Fruit fly (Drosophila melanogaster) whole organism, embryonic: ENCODE data around the gene CG32066.

Source experiments
- B-H1 ChIP-seq: fragments of 200-800 bp; sonication (Bioruptor generic); IDR thresholded peaks from 3 replicates; pipeline ENCODE4 v1.3.6; 2022; ENCODE audit warnings: missing biosample characterization, missing genetic modification characterization
- CG10366 ChIP-seq: fragments of 200-800 bp; sonication (Bioruptor generic); IDR thresholded peaks from 2 replicates; pipeline ENCODE4 v1.3.6; 2022; ENCODE audit warnings: missing biosample characterization, missing genetic modification characterization
- CG10431 ChIP-seq: fragments of 200-800 bp; sonication (Bioruptor generic); optimal IDR thresholded peaks from 3 replicates; lab custom pipeline; 2018; ENCODE audit warnings: missing biosample characterization, mild to moderate bottlenecking, missing genetic modification characterization
- CG11247 ChIP-seq: fragments of 200-800 bp; sonication (Bioruptor generic); IDR thresholded peaks from 2 replicates; pipeline ENCODE4 v1.3.6; 2022; ENCODE audit warnings: missing biosample characterization, missing genetic modification characterization
- CG12155 ChIP-seq: fragments of 200-800 bp; sonication (Bioruptor generic); optimal IDR thresholded peaks from 3 replicates; lab custom pipeline; 2016; ENCODE audit warnings: missing biosample characterization, missing genetic modification characterization
- CG12391 ChIP-seq: fragments of 200-800 bp; sonication (Bioruptor generic); optimal IDR thresholded peaks from 3 replicates; lab custom pipeline; 2018; ENCODE audit warnings: missing biosample characterization, mild to moderate bottlenecking, missing genetic modification characterization, moderate library complexity
- CG13287 ChIP-seq: fragments of 200-800 bp; sonication (Bioruptor generic); IDR thresholded peaks from 2 replicates; pipeline ENCODE4 v1.3.6; 2022; ENCODE audit warnings: missing biosample characterization, missing genetic modification characterization; ENCODE audit not compliant: partially characterized antibody
- CG13624 ChIP-seq: fragments of 200-800 bp; sonication (Bioruptor generic); optimal IDR thresholded peaks from 2 replicates; lab custom pipeline; 2016; ENCODE audit warnings: missing biosample characterization, missing genetic modification characterization
- CG13775 ChIP-seq: fragments of 200-800 bp; sonication (Bioruptor generic); optimal IDR thresholded peaks from 3 replicates; lab custom pipeline; 2017; ENCODE audit warnings: missing biosample characterization, mild to moderate bottlenecking, missing genetic modification characterization
- CG13894 ChIP-seq: fragments of 200-800 bp; sonication (Bioruptor generic); optimal IDR thresholded peaks from 3 replicates; lab custom pipeline; 2018; ENCODE audit warnings: missing biosample characterization, mild to moderate bottlenecking, missing genetic modification characterization, moderate library complexity
- CG15479 ChIP-seq: fragments of 200-800 bp; sonication (Bioruptor generic); optimal IDR thresholded peaks from 3 replicates; lab custom pipeline; 2019; ENCODE audit warnings: missing biosample characterization, mild to moderate bottlenecking, missing genetic modification characterization, moderate library complexity
- CG16815 ChIP-seq: fragments of 200-800 bp; sonication (Bioruptor generic); optimal IDR thresholded peaks from 3 replicates; lab custom pipeline; 2017; ENCODE audit warnings: missing biosample characterization, mild to moderate bottlenecking, missing genetic modification characterization
- CG34376 ChIP-seq: fragments of 200-800 bp; sonication (Bioruptor generic); optimal IDR thresholded peaks from 2 replicates; lab custom pipeline; 2018; ENCODE audit warnings: missing biosample characterization, mild to moderate bottlenecking, missing genetic modification characterization
- CG8290 ChIP-seq, 3 experiments: fragments of 200-800 bp; sonication (Bioruptor generic); optimal IDR thresholded peaks; 2 replicates each; lab custom pipeline; 2016 to 2019; ENCODE audit warnings: missing biosample characterization in 3 of 3, missing genetic modification characterization in 3 of 3, mild to moderate bottlenecking in 2 of 3, moderate library complexity in 1 of 3
- Chrac-16 ChIP-seq: fragments of 200-800 bp; sonication (Bioruptor generic); optimal IDR thresholded peaks from 3 replicates; lab custom pipeline; 2016; ENCODE audit warnings: missing biosample characterization, missing genetic modification characterization
- Dp ChIP-seq: fragments of 200-800 bp; sonication (Bioruptor generic); optimal IDR thresholded peaks from 2 replicates; lab custom pipeline; 2018; ENCODE audit warnings: missing biosample characterization, mild to moderate bottlenecking, missing genetic modification characterization, moderate library complexity
- E2f2 ChIP-seq: fragments of 200-800 bp; sonication (Bioruptor generic); IDR thresholded peaks from 2 replicates; pipeline ENCODE4 v1.3.6; 2022; ENCODE audit warnings: missing biosample characterization, missing genetic modification characterization
- ERR ChIP-seq: fragments of 200-800 bp; sonication (Bioruptor generic); optimal IDR thresholded peaks from 2 replicates; lab custom pipeline; 2016; ENCODE audit warnings: missing biosample characterization, missing genetic modification characterization
- Fer1 ChIP-seq: fragments of 200-800 bp; sonication (Bioruptor generic); optimal IDR thresholded peaks from 2 replicates; lab custom pipeline; 2017; ENCODE audit warnings: missing biosample characterization, mild to moderate bottlenecking, missing genetic modification characterization
- HLH4C ChIP-seq: fragments of 200-800 bp; sonication (Bioruptor generic); IDR thresholded peaks from 3 replicates; pipeline ENCODE4 v1.3.6; 2022; ENCODE audit warnings: missing biosample characterization, missing genetic modification characterization; ENCODE audit not compliant: partially characterized antibody
- Hr3 ChIP-seq: fragments of 200-800 bp; sonication (Bioruptor generic); optimal IDR thresholded peaks from 3 replicates; lab custom pipeline; 2016; ENCODE audit warnings: missing biosample characterization, missing genetic modification characterization
- MBD-R2 ChIP-seq: fragments of 200-800 bp; sonication (Bioruptor generic); IDR thresholded peaks from 2 replicates; pipeline ENCODE4 v1.3.6; 2022; ENCODE audit warnings: missing biosample characterization, missing genetic modification characterization
- MESR4 ChIP-seq: fragments of 200-800 bp; sonication (Bioruptor generic); optimal IDR thresholded peaks from 2 replicates; lab custom pipeline; 2018; ENCODE audit warnings: missing biosample characterization, mild to moderate bottlenecking, missing genetic modification characterization, moderate library complexity
- Oli ChIP-seq: fragments of 200-800 bp; sonication (Bioruptor generic); optimal IDR thresholded peaks from 2 replicates; lab custom pipeline; 2018; ENCODE audit warnings: missing biosample characterization, mild to moderate bottlenecking, missing genetic modification characterization, moderate library complexity
- aop ChIP-seq: fragments of 200-800 bp; sonication (Bioruptor generic); IDR thresholded peaks from 2 replicates; pipeline ENCODE4 v1.3.6; 2022; ENCODE audit warnings: missing biosample characterization, missing genetic modification characterization
- bcd ChIP-seq: fragments of 200-800 bp; sonication (Bioruptor generic); optimal IDR thresholded peaks from 2 replicates; lab custom pipeline; 2017; ENCODE audit warnings: missing biosample characterization, mild to moderate bottlenecking, missing genetic modification characterization
- br ChIP-seq: fragments of >200 bp; optimal IDR thresholded peaks from 2 replicates; lab custom pipeline; 2017
- crp ChIP-seq, 2 experiments: fragments of 200-800 bp; sonication (Bioruptor generic); optimal IDR thresholded peaks; 2 replicates in 1 of 2; 3 replicates in 1 of 2; lab custom pipeline; 2017; ENCODE audit warnings: missing biosample characterization in 2 of 2, missing genetic modification characterization in 2 of 2, mild to moderate bottlenecking in 1 of 2, moderate library complexity in 1 of 2
- dan ChIP-seq: fragments of 200-800 bp; sonication (Bioruptor generic); IDR thresholded peaks from 2 replicates; pipeline ENCODE4 v1.3.6; 2022; ENCODE audit warnings: missing biosample characterization, missing genetic modification characterization
- fd102C ChIP-seq: fragments of 200-800 bp; sonication (Bioruptor generic); optimal IDR thresholded peaks from 2 replicates; lab custom pipeline; 2018; ENCODE audit warnings: missing biosample characterization, mild to moderate bottlenecking, missing genetic modification characterization, moderate library complexity
- ftz-f1 ChIP-seq: fragments of 200-800 bp; sonication (Bioruptor generic); optimal IDR thresholded peaks from 2 replicates; lab custom pipeline; 2016; ENCODE audit warnings: missing biosample characterization, missing genetic modification characterization
- grn ChIP-seq: fragments of 200-800 bp; sonication (Bioruptor generic); optimal IDR thresholded peaks from 3 replicates; lab custom pipeline; 2017; ENCODE audit warnings: missing biosample characterization, missing genetic modification characterization
- hbn ChIP-seq: fragments of 200-800 bp; sonication (Bioruptor generic); IDR thresholded peaks from 2 replicates; pipeline ENCODE4 v1.3.6; 2022; ENCODE audit warnings: missing biosample characterization, missing genetic modification characterization; ENCODE audit not compliant: partially characterized antibody
- lbe ChIP-seq: fragments of 200-800 bp; sonication (Bioruptor generic); optimal IDR thresholded peaks from 2 replicates; lab custom pipeline; 2016; ENCODE audit warnings: missing biosample characterization, mild to moderate bottlenecking, missing genetic modification characterization
- pum ChIP-seq: fragments of 200-800 bp; sonication (Bioruptor generic); optimal IDR thresholded peaks from 2 replicates; lab custom pipeline; 2016; ENCODE audit warnings: missing biosample characterization, missing genetic modification characterization
- pzg ChIP-seq: fragments of 200-800 bp; sonication (Bioruptor generic); optimal IDR thresholded peaks from 3 replicates; lab custom pipeline; 2018; ENCODE audit warnings: missing biosample characterization, mild to moderate bottlenecking, missing genetic modification characterization, moderate library complexity
- sens ChIP-seq: fragments of 200-800 bp; sonication (Bioruptor generic); peaks from one replicate; lab custom pipeline; 2016; ENCODE audit warnings: missing biosample characterization, missing genetic modification characterization
- sob ChIP-seq: fragments of 200-800 bp; sonication (Bioruptor generic); IDR thresholded peaks from 2 replicates; pipeline ENCODE4 v1.3.6; 2022; ENCODE audit warnings: missing biosample characterization, missing genetic modification characterization
- stc ChIP-seq: fragments of 200-800 bp; sonication (Bioruptor generic); IDR thresholded peaks from 2 replicates; pipeline ENCODE4 v1.3.6; 2022; ENCODE audit warnings: missing biosample characterization, missing genetic modification characterization
- sug ChIP-seq: fragments of 200-800 bp; optimal IDR thresholded peaks from 2 replicates; lab custom pipeline; 2019; ENCODE audit warnings: missing biosample characterization, mild to moderate bottlenecking, missing genetic modification characterization, moderate library complexity
- tin ChIP-seq: fragments of 200-800 bp; sonication (Bioruptor generic); optimal IDR thresholded peaks from 3 replicates; lab custom pipeline; 2016; ENCODE audit warnings: missing biosample characterization, missing genetic modification characterization
- wek ChIP-seq: fragments of 200-800 bp; sonication (Bioruptor generic); optimal IDR thresholded peaks from 3 replicates; lab custom pipeline; 2018; ENCODE audit warnings: missing biosample characterization, mild to moderate bottlenecking, missing genetic modification characterization, moderate library complexity

Gene CG32066

dm6 chr3L:10664511-10665062, 3.8 kb upstream of the CG32066 start, which contains the start of gene simj (continued):
- TF ChIP-seq sens: peak; percentile 82
- TF ChIP-seq sob (GFP tag; lab: Robert Waterston, UW): peak; percentile 77
- peak; percentile 54 for TF ChIP-seq CG12155
- TF ChIP-seq CG13624 (GFP tag; lab: Kevin White, UChicago): peak; percentile 75
- TF ChIP-seq aop (GFP tag; lab: Robert Waterston, UW): no peak
- TF ChIP-seq dan (GFP tag; lab: Robert Waterston, UW): no peak
- peak; percentile 88 for TF ChIP-seq hbn (GFP tag; lab: Robert Waterston, UW)

dm6 chr3L:10663190-10663763, 2.5 kb upstream of the CG32066 start, which contains the start of gene Adi1:
TSS of gene Adi1 (plus strand) at chr3L:10663376.
- no peak for TF ChIP-seq sob (GFP tag; lab: Robert Waterston, UW)
- TF ChIP-seq B-H1 (GFP tag; lab: Robert Waterston, UW): no peak
- peak; percentile 14 for TF ChIP-seq CG13894 (tag; lab: Kevin White, UChicago)
- peak; percentile 7 for TF ChIP-seq Fer1 (GFP tag; lab: Kevin White, UChicago)
- peak in 1 of 2 experiments; percentile 82 for TF ChIP-seq crp (GFP tag; optimal IDR thresholded peaks at IDR 0.05; lab: Kevin White, UChicago)
- no peak for TF ChIP-seq CG15479 (GFP tag; lab: Kevin White, UChicago)
- TF ChIP-seq pum: no peak
- no peak for TF ChIP-seq CG16815 (GFP tag; lab: Kevin White, UChicago)
- no peak for TF ChIP-seq CG11247 (GFP tag; lab: Robert Waterston, UW)
- peak; percentile 13 for TF ChIP-seq pzg (GFP tag; lab: Kevin White, UChicago)
- no peak for TF ChIP-seq CG8290 (GFP tag; optimal IDR thresholded peaks at IDR 0.05; lab: Kevin White, UChicago)
- TF ChIP-seq CG8290 (tag; optimal IDR thresholded peaks at IDR 0.05; lab: Kevin White, UChicago): peak in 1 of 2 experiments; percentile 5
- peak; percentile 22; the same call in 1 of the 2 replicates for TF ChIP-seq E2f2 (GFP tag; lab: Robert Waterston, UW)
- peak; percentile 31 for TF ChIP-seq Dp
- TF ChIP-seq Oli (tag; lab: Kevin White, UChicago): no peak
- no peak for TF ChIP-seq Chrac-16 (GFP tag; lab: Kevin White, UChicago)
- TF ChIP-seq CG34376 (GFP tag; lab: Kevin White, UChicago): peak; percentile 50
- TF ChIP-seq ftz-f1 (GFP tag; lab: Kevin White, UChicago): peak; percentile 62
- no peak for TF ChIP-seq HLH4C (GFP tag; lab: Robert Waterston, UW)
- TF ChIP-seq Hr3 (GFP tag; lab: Kevin White, UChicago): no peak
- TF ChIP-seq CG13287: peak; percentile 27
- no peak for TF ChIP-seq tin
- peak; percentile 17 for TF ChIP-seq sug (tag; lab: Kevin White, UChicago)
- TF ChIP-seq CG12391: no peak
- peak; percentile 28 for TF ChIP-seq lbe (GFP tag; lab: Kevin White, UChicago)
- no peak for TF ChIP-seq stc (GFP tag; lab: Robert Waterston, UW)
- no peak for TF ChIP-seq CG10366 (GFP tag; lab: Robert Waterston, UW)
- no peak for TF ChIP-seq bcd
- TF ChIP-seq CG13775 (GFP tag; lab: Kevin White, UChicago): no peak
- peak; percentile 49 for TF ChIP-seq ERR (GFP tag; lab: Kevin White, UChicago)
- TF ChIP-seq fd102C (GFP tag; lab: Kevin White, UChicago): no peak
- TF ChIP-seq grn: peak; percentile 22
- TF ChIP-seq br: no peak
- peak; percentile 44 for TF ChIP-seq MBD-R2
- peak; percentile 69 for TF ChIP-seq wek (GFP tag; lab: Kevin White, UChicago)
- no peak for TF ChIP-seq CG10431 (GFP tag; lab: Kevin White, UChicago)
- peak; percentile 27 for TF ChIP-seq MESR4 (GFP tag; lab: Kevin White, UChicago)
